Fruit fly (Drosophila melanogaster) whole organism, prepupa: ENCODE data around the gene Klp10A.

Experiments
- CG10631 ChIP-seq: fragments of 200-800 bp; sonication (Bioruptor generic); optimal IDR thresholded peaks from 2 replicates; lab custom pipeline; 2016; ENCODE audit warnings: missing biosample characterization, missing genetic modification characterization
- CG10669 ChIP-seq: fragments of 200-800 bp; sonication (Bioruptor generic); optimal IDR thresholded peaks from 3 replicates; lab custom pipeline; 2018; ENCODE audit warnings: missing biosample characterization, mild to moderate bottlenecking, missing genetic modification characterization, moderate library complexity
- CG11294 ChIP-seq: fragments of 200-800 bp; sonication (Bioruptor generic); IDR thresholded peaks from 2 replicates; pipeline ENCODE4 v1.3.6; 2022; ENCODE audit warnings: missing biosample characterization, missing genetic modification characterization
- CG11762 ChIP-seq: fragments of 200-800 bp; sonication (Bioruptor generic); optimal IDR thresholded peaks from 3 replicates; lab custom pipeline; 2016; ENCODE audit warnings: missing biosample characterization, missing genetic modification characterization; ENCODE audit not compliant: insufficient read depth
- CG15336 ChIP-seq: fragments of 200-800 bp; sonication (Bioruptor generic); IDR thresholded peaks from 2 replicates; pipeline ENCODE4 v1.3.6; 2022; ENCODE audit warnings: missing biosample characterization, missing genetic modification characterization
- CG3032 ChIP-seq: fragments of 200-800 bp; optimal IDR thresholded peaks from 2 replicates; lab custom pipeline; 2019; ENCODE audit warnings: missing biosample characterization, mild to moderate bottlenecking, missing genetic modification characterization, moderate library complexity
- CG34406 ChIP-seq: fragments of 200-800 bp; sonication (Bioruptor generic); optimal IDR thresholded peaks from 3 replicates; lab custom pipeline; 2016; ENCODE audit warnings: missing biosample characterization, missing genetic modification characterization
- CG3919 ChIP-seq: fragments of 200-800 bp; sonication (Bioruptor generic); optimal IDR thresholded peaks from 3 replicates; lab custom pipeline; 2016; ENCODE audit warnings: missing biosample characterization, missing genetic modification characterization
- CG4318 ChIP-seq: fragments of 200-800 bp; sonication (Bioruptor generic); optimal IDR thresholded peaks from 3 replicates; lab custom pipeline; 2017; ENCODE audit warnings: missing biosample characterization, mild to moderate bottlenecking, missing genetic modification characterization
- CG6163 ChIP-seq: fragments of 200-800 bp; sonication (Bioruptor generic); IDR thresholded peaks from 3 replicates; pipeline ENCODE4 v1.3.6; 2022; ENCODE audit warnings: missing biosample characterization, missing genetic modification characterization
- CG6276 ChIP-seq: fragments of 200-800 bp; sonication (Bioruptor generic); optimal IDR thresholded peaks from 2 replicates; lab custom pipeline; 2017; ENCODE audit warnings: missing biosample characterization, mild to moderate bottlenecking, missing genetic modification characterization
- CG6792 ChIP-seq: fragments of 200-800 bp; sonication (Bioruptor generic); optimal IDR thresholded peaks from 3 replicates; lab custom pipeline; 2016; ENCODE audit warnings: missing biosample characterization, missing genetic modification characterization
- CG6854 ChIP-seq: fragments of 200-800 bp; sonication (Bioruptor generic); optimal IDR thresholded peaks from 2 replicates; lab custom pipeline; 2017; ENCODE audit warnings: missing biosample characterization, mild to moderate bottlenecking, missing genetic modification characterization
- CG7368 ChIP-seq: fragments of 200-800 bp; sonication (Bioruptor generic); optimal IDR thresholded peaks from 3 replicates; lab custom pipeline; 2016; ENCODE audit warnings: missing biosample characterization, missing genetic modification characterization
- CG8119 ChIP-seq: fragments of 200-800 bp; sonication (Bioruptor generic); IDR thresholded peaks from 3 replicates; pipeline ENCODE4 v1.3.6; 2022; ENCODE audit warnings: missing biosample characterization, missing genetic modification characterization
- CG8319 ChIP-seq: fragments of 200-800 bp; sonication (Bioruptor generic); optimal IDR thresholded peaks from 3 replicates; lab custom pipeline; 2016; ENCODE audit warnings: missing biosample characterization, missing genetic modification characterization
- CG8632 ChIP-seq: fragments of 200-800 bp; sonication (Bioruptor generic); optimal IDR thresholded peaks from 3 replicates; lab custom pipeline; 2016; ENCODE audit warnings: missing biosample characterization, missing genetic modification characterization
- CG9139 ChIP-seq: fragments of 200-800 bp; sonication (Bioruptor generic); optimal IDR thresholded peaks from 3 replicates; lab custom pipeline; 2017; ENCODE audit warnings: missing biosample characterization, mild to moderate bottlenecking, missing genetic modification characterization
- Eip75B ChIP-seq: fragments of 200-800 bp; sonication (Bioruptor generic); optimal IDR thresholded peaks from 3 replicates; lab custom pipeline; 2016; ENCODE audit warnings: missing biosample characterization, missing genetic modification characterization
- Eip78C ChIP-seq: fragments of 200-800 bp; sonication (Bioruptor generic); peaks from one replicate; lab custom pipeline; 2016; ENCODE audit warnings: missing biosample characterization, missing genetic modification characterization
- Eip93F ChIP-seq: fragments of 200-800 bp; sonication (Bioruptor generic); optimal IDR thresholded peaks from 2 replicates; lab custom pipeline; 2016; ENCODE audit warnings: missing biosample characterization, mild to moderate bottlenecking, missing genetic modification characterization
- Ets96B ChIP-seq: fragments of 200-800 bp; optimal IDR thresholded peaks from 2 replicates; lab custom pipeline; 2019; ENCODE audit warnings: missing biosample characterization, mild to moderate bottlenecking, missing genetic modification characterization, moderate library complexity
- Gug ChIP-seq: fragments of 200-800 bp; sonication (Bioruptor generic); IDR thresholded peaks from 2 replicates; pipeline ENCODE4 v1.3.6; 2022; ENCODE audit warnings: missing biosample characterization, missing genetic modification characterization
- Hr39 ChIP-seq: fragments of 200-800 bp; sonication (Bioruptor generic); optimal IDR thresholded peaks from 2 replicates; lab custom pipeline; 2016; ENCODE audit warnings: missing biosample characterization, missing genetic modification characterization
- Lpt ChIP-seq: fragments of 200-800 bp; sonication (Bioruptor generic); optimal IDR thresholded peaks from 3 replicates; lab custom pipeline; 2016; ENCODE audit warnings: missing biosample characterization, missing genetic modification characterization
- OdsH ChIP-seq: fragments of 200-800 bp; sonication (Bioruptor generic); optimal IDR thresholded peaks from 3 replicates; lab custom pipeline; 2016; ENCODE audit warnings: missing biosample characterization, missing genetic modification characterization
- Smox ChIP-seq: fragments of 200-800 bp; sonication (Bioruptor generic); optimal IDR thresholded peaks from 3 replicates; lab custom pipeline; 2016; ENCODE audit warnings: missing biosample characterization, missing genetic modification characterization
- Sox102F ChIP-seq: fragments of 200-800 bp; sonication (Bioruptor generic); optimal IDR thresholded peaks from 2 replicates; lab custom pipeline; 2016; ENCODE audit warnings: missing biosample characterization, mild to moderate bottlenecking, missing genetic modification characterization
- Sox14 ChIP-seq: fragments of 200-800 bp; sonication (Bioruptor generic); optimal IDR thresholded peaks from 3 replicates; lab custom pipeline; 2016; ENCODE audit warnings: missing biosample characterization, missing genetic modification characterization
- achi ChIP-seq: fragments of 200-800 bp; sonication (Bioruptor generic); optimal IDR thresholded peaks from 3 replicates; lab custom pipeline; 2016; ENCODE audit warnings: missing biosample characterization, missing genetic modification characterization
- acj6 ChIP-seq: fragments of 200-800 bp; sonication (Bioruptor generic); optimal IDR thresholded peaks from 3 replicates; lab custom pipeline; 2016; ENCODE audit warnings: missing biosample characterization, missing genetic modification characterization
- cyc ChIP-seq: fragments of 200-800 bp; sonication (Bioruptor generic); optimal IDR thresholded peaks from 3 replicates; lab custom pipeline; 2016; ENCODE audit warnings: missing biosample characterization, missing genetic modification characterization
- dac ChIP-seq: fragments of 200-800 bp; sonication (Bioruptor generic); optimal IDR thresholded peaks from 2 replicates; lab custom pipeline; 2017; ENCODE audit warnings: missing biosample characterization, mild to moderate bottlenecking, missing genetic modification characterization
- dsx ChIP-seq: fragments of 200-800 bp; optimal IDR thresholded peaks from 3 replicates; lab custom pipeline; 2019; ENCODE audit warnings: missing biosample characterization, mild to moderate bottlenecking, missing genetic modification characterization, moderate library complexity; ENCODE audit not compliant: poor library complexity, severe bottlenecking
- eg ChIP-seq: fragments of 200-800 bp; sonication (Bioruptor generic); IDR thresholded peaks from 3 replicates; pipeline ENCODE4 v1.3.6; 2022; ENCODE audit warnings: missing biosample characterization, missing genetic modification characterization
- esn ChIP-seq: fragments of 200-800 bp; sonication (Bioruptor generic); optimal IDR thresholded peaks from 2 replicates; lab custom pipeline; 2016; ENCODE audit warnings: missing biosample characterization, mild to moderate bottlenecking, missing genetic modification characterization, moderate library complexity
- fd59A ChIP-seq: fragments of 200-800 bp; sonication (Bioruptor generic); optimal IDR thresholded peaks from 2 replicates; lab custom pipeline; 2017; ENCODE audit warnings: missing biosample characterization, mild to moderate bottlenecking, missing genetic modification characterization, missing genetic modification reagents
- fd85E ChIP-seq: fragments of 200-800 bp; sonication (Bioruptor generic); optimal IDR thresholded peaks from 3 replicates; lab custom pipeline; 2016; ENCODE audit warnings: missing biosample characterization, missing genetic modification characterization
- fkh ChIP-seq: fragments of 200-800 bp; sonication (Bioruptor generic); optimal IDR thresholded peaks from 3 replicates; lab custom pipeline; 2017; ENCODE audit warnings: missing biosample characterization, mild to moderate bottlenecking, missing genetic modification characterization, moderate library complexity
- pdm3 ChIP-seq: fragments of 200-800 bp; sonication (Bioruptor generic); optimal IDR thresholded peaks from 3 replicates; lab custom pipeline; 2016; ENCODE audit warnings: missing biosample characterization, missing genetic modification characterization
- salr ChIP-seq, 2 experiments: fragments of 200-800 bp; sonication (Bioruptor generic); optimal IDR thresholded peaks; 3 replicates each; lab custom pipeline; 2016 to 2018; ENCODE audit warnings: missing biosample characterization in 2 of 2, missing genetic modification characterization in 2 of 2, mild to moderate bottlenecking in 1 of 2
- spab ChIP-seq: fragments of 200-800 bp; sonication (Bioruptor generic); optimal IDR thresholded peaks from 2 replicates; lab custom pipeline; 2017; ENCODE audit warnings: missing biosample characterization, mild to moderate bottlenecking, missing genetic modification characterization, missing genetic modification reagents
- ss ChIP-seq, 2 experiments: fragments of 200-800 bp; sonication (Bioruptor generic); optimal IDR thresholded peaks; 2 replicates in 1 of 2; 3 replicates in 1 of 2; lab custom pipeline; 2017 to 2018; ENCODE audit warnings: mild to moderate bottlenecking in 2 of 2, missing biosample characterization in 2 of 2, missing genetic modification characterization in 2 of 2, moderate library complexity in 1 of 2
- vri ChIP-seq: fragments of 200-800 bp; sonication (Bioruptor generic); optimal IDR thresholded peaks from 3 replicates; lab custom pipeline; 2016; ENCODE audit warnings: missing biosample characterization, mild to moderate bottlenecking, missing genetic modification characterization

The Klp10A gene

DNA sequence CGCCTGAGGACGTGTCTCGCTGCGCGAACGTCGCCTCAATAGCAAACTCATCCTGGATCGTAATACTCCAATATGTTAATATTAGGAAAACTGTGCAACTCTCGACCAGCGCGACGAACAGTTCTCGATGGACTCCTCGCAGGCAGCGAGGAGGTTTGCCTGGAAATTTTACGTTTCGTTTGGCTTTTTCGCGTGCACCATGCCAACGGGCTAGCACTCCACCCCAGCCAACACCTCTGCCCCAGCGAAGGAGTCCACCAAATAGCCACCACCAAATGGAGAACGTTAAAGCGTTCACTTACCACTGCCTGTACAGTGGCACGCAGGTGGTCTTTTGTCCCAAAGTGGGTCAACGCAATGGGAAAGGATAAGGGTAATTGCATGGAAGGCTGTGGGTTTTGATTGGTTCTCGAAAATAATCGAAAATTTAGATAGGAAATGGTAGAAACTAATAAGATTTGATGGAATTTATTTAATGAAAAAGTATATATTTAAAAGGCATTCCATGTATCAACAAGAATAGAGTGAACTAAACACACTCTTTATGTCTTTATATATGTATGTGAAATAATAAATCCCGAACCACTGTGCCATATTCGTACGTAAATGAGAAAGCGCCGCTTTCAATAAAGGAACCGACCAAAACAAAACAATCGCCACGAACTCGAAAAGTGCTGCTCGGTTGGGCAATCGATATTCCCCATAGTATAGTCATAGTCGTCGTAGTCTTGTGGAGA lies 23.0 kb upstream of the Klp10A start, which contains the start of gene CG32668:
Gene CG32668 (minus strand): TSS at position 51 of the 737 bp plus-strand sequence.
- TF ChIP-seq Ets96B (tag; lab: Kevin White, UChicago) (no peak), dac (no peak), Eip78C (peak; percentile 57)

DNA sequence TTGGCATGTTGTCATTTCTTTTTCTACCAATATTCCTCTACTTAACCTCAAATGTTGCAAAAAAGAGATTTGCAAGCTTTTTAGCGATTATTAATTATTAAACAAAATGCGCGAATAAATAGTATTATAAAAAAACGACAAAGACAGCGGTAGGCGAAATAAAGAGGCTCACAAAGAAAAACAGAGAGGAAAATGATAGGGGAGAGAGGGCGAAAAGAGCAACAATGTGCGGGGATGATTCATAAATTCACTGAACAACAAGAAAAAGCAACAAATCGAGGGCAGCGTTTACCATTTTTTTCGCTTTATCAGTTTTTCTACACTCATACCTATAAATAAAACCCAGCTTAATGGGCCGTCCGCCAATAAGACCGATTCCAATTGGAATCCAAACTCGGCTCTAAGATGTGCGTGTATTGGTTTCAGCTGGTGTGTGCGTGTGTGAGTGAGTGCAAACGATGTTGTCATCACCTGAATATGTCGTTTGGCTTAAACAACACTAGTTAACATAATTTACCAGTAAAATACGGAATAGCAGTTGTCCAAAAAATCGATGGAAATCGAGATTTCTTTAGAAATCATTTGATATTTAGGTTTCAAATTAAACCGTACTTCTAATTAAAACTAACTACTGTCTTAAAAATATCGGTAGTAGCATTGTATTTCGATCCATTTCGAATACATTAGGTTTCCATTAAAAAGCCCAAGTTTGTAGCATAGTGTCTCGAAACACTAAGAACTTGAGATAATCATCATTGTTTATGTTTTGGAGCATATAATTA lies 19.1 kb upstream of the Klp10A start:
- TF ChIP-seq esn: peak; percentile 17
- peak; percentile 78 for TF ChIP-seq Eip78C
- no peak for TF ChIP-seq CG6854
- no peak for TF ChIP-seq CG11294 (GFP tag; lab: Robert Waterston, UW)
- no peak for TF ChIP-seq Smox (GFP tag; lab: Kevin White, UChicago)
- TF ChIP-seq CG6792 (GFP tag; lab: Kevin White, UChicago): peak; percentile 16
- peak; percentile 1 for TF ChIP-seq CG9139
- TF ChIP-seq CG8632 (GFP tag; lab: Kevin White, UChicago): no peak
- no peak for TF ChIP-seq salr (GFP tag; optimal IDR thresholded peaks at IDR 0.05; lab: Kevin White, UChicago)
- no peak for TF ChIP-seq vri
- TF ChIP-seq dsx: peak; percentile 74
- TF ChIP-seq acj6: peak; percentile 32
- TF ChIP-seq achi (GFP tag; lab: Kevin White, UChicago): peak; percentile 2
- TF ChIP-seq CG15336 (GFP tag; lab: Robert Waterston, UW): 0 out of 2 replicates have a peak, but pooled peaks have one; percentile 31
- no peak for TF ChIP-seq cyc (GFP tag; lab: Kevin White, UChicago)
- TF ChIP-seq Gug (GFP tag; lab: Robert Waterston, UW): 0 out of 2 replicates have a peak, but pooled peaks have one; percentile 12
- peak; percentile 11 for TF ChIP-seq CG3919 (GFP tag; lab: Kevin White, UChicago)
- peak; percentile 5; the same call in 1 of the 3 replicates for TF ChIP-seq CG6163 (GFP tag; lab: Robert Waterston, UW)
- TF ChIP-seq CG8119 (GFP tag; lab: Robert Waterston, UW): peak; percentile 41; the same call in 2 of the 3 replicates
- peak; percentile 27 for TF ChIP-seq pdm3 (GFP tag; lab: Kevin White, UChicago)

DNA sequence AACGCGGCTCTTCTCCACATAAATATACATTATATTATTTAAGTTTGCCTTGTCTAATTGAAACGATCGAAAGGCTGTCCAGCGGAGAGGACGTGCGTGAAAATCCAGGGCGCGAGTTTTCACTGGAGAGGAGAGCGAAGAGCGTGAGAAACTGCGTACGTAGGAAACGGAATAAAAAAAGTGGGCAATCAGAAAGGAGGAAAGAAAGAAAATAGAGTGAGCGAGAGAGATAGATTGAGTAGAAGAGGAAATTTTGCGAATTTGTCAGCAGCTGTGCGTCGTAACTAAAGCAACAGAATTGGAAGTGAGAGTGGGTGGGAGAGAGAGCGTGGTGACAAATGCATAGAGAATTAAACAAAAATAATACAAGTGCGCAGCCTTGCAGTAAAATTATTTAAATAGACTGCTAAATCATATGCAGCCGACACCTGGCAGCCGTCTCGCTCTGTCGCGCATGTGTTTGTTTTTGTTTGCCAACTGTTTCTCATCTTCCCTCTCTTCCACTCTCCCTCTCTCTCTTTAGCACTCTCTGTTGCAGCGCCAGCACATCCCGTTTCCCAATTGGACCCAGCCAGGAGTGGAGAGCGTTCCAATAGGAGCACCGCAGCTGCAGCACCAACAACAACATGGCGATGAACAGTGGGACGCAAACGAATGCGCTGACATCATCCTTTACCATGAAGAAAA lies 17.7 kb upstream of the Klp10A start:
- TF ChIP-seq CG6276 (no peak), Lpt (no peak), eg (peak; percentile 14; the same call in 1 of the 3 replicates), CG11762 (GFP tag; lab: Kevin White, UChicago) (no peak), fkh (peak; percentile 63), CG6163 (GFP tag; lab: Robert Waterston, UW) (peak; percentile 71), fd85E (no peak), fd59A (GFP tag; lab: Kevin White, UChicago) (no peak), dac (no peak), CG10669 (GFP tag; lab: Kevin White, UChicago) (peak; percentile 29), spab (no peak), Sox102F (GFP tag; lab: Kevin White, UChicago) (no peak), Eip75B (no peak), CG3032 (tag; lab: Kevin White, UChicago) (no peak), achi (GFP tag; lab: Kevin White, UChicago) (no peak), Eip78C (peak; percentile 75), CG4318 (GFP tag; lab: Kevin White, UChicago) (no peak), CG10631 (GFP tag; lab: Kevin White, UChicago) (no peak), CG8319 (GFP tag; lab: Kevin White, UChicago) (no peak), CG7368 (GFP tag; lab: Kevin White, UChicago) (no peak), vri (no peak), OdsH (GFP tag; lab: Kevin White, UChicago) (no peak), pdm3 (GFP tag; lab: Kevin White, UChicago) (no peak), CG34406 (GFP tag; lab: Kevin White, UChicago) (peak; percentile 24), Hr39 (no peak), Eip93F (GFP tag; lab: Kevin White, UChicago) (no peak), CG8632 (GFP tag; lab: Kevin White, UChicago) (no peak), Sox14 (GFP tag; lab: Kevin White, UChicago) (peak; percentile 17), ss (GFP tag; optimal IDR thresholded peaks at IDR 0.05; lab: Kevin White, UChicago) (peak; percentile 40)
